Fruit fly (Drosophila melanogaster) whole organism: ENCODE data around the gene Hsp70Ba.

Experiments used
- CG8478 ChIP-seq: fragments of >200 bp; optimal IDR thresholded peaks from 2 replicates; lab custom pipeline; 2018; ENCODE audit warnings: inconsistent platforms
- Dll ChIP-seq: fragments of >200 bp; optimal IDR thresholded peaks from 2 replicates; lab custom pipeline; 2017
- EcR ChIP-seq, 2 experiments: fragments of >200 bp; optimal IDR thresholded peaks; 2 replicates each; lab custom pipeline; 2017; ENCODE audit warnings: missing biosample characterization in 2 of 2, missing genetic modification characterization in 2 of 2, missing genetic modification reagents in 2 of 2
- psq ChIP-seq: fragments of >200 bp; optimal IDR thresholded peaks from 2 replicates; lab custom pipeline; 2017
- usp ChIP-seq: fragments of >200 bp; optimal IDR thresholded peaks from 2 replicates; lab custom pipeline; 2017; ENCODE audit warnings: missing biosample characterization, missing genetic modification characterization, mixed read lengths

dm6 chr3R:12456370-12456940 is 11.1 kb downstream of the Hsp70Ba start, which contains the start of gene trus:
- TF ChIP-seq usp (GFP tag; lab: Kevin White, UChicago) = no peak
- TF ChIP-seq EcR (GFP tag; optimal IDR thresholded peaks at IDR 0.05; lab: Kevin White, UChicago) = no peak
- TF ChIP-seq psq (lab: Kevin White, UChicago) = no peak
- TF ChIP-seq Dll (lab: Kevin White, UChicago) = no peak
- TF ChIP-seq CG8478 (lab: Kevin White, UChicago) = no peak
